Worm (Caenorhabditis elegans) whole organism, early embryonic: ENCODE measurements around the gene F47C12.8.

Experiments used
- B0310.2 ChIP-seq: sonication (generic microtip); optimal IDR thresholded peaks from 2 replicates; lab custom pipeline; 2016; ENCODE audit warnings: mild to moderate bottlenecking, missing genetic modification characterization, missing compliant biosample characterization
- F13C5.2 ChIP-seq: sonication (generic microtip); optimal IDR thresholded peaks from 2 replicates; lab custom pipeline; 2017; ENCODE audit warnings: mild to moderate bottlenecking, missing genetic modification characterization, inconsistent platforms, missing compliant biosample characterization
- aly-1 ChIP-seq: sonication (generic microtip); optimal IDR thresholded peaks from 2 replicates; lab custom pipeline; 2016; ENCODE audit warnings: missing genetic modification characterization, missing compliant biosample characterization
- ama-1 ChIP-seq: fragments of 150-350 bp; optimal IDR thresholded peaks from 2 replicates; lab custom pipeline; 2014
- ceh-13 ChIP-seq: fragments of 200-800 bp; sonication (Bioruptor generic); optimal IDR thresholded peaks from 2 replicates; lab custom pipeline; 2018; ENCODE audit warnings: mild to moderate bottlenecking, missing genetic modification characterization, missing compliant biosample characterization
- ceh-36 ChIP-seq: sonication (generic microtip); optimal IDR thresholded peaks from 2 replicates; lab custom pipeline; 2016; ENCODE audit warnings: missing genetic modification characterization, inconsistent platforms, missing compliant biosample characterization
- ets-7 ChIP-seq: sonication (generic microtip); optimal IDR thresholded peaks from 2 replicates; lab custom pipeline; 2016; ENCODE audit warnings: missing genotype, missing genetic modification characterization, missing compliant biosample characterization
- flt-1 ChIP-seq: fragments of 200-800 bp; sonication (Bioruptor generic); IDR thresholded peaks from 2 replicates; pipeline ENCODE4 v1.3.6; 2022; ENCODE audit warnings: missing genetic modification characterization, missing compliant biosample characterization
- hmbx-1 ChIP-seq: sonication (generic microtip); optimal IDR thresholded peaks from 2 replicates; lab custom pipeline; 2016; ENCODE audit warnings: mild to moderate bottlenecking, missing genetic modification characterization, missing compliant biosample characterization
- hmg-4 ChIP-seq: fragments of 200-800 bp; sonication (Bioruptor generic); optimal IDR thresholded peaks from 2 replicates; lab custom pipeline; 2018; ENCODE audit warnings: mild to moderate bottlenecking, missing genetic modification characterization, missing compliant biosample characterization
- hnd-1 ChIP-seq: sonication (generic microtip); optimal IDR thresholded peaks from 2 replicates; lab custom pipeline; 2016; ENCODE audit warnings: missing genetic modification characterization, missing compliant biosample characterization
- pes-1 ChIP-seq: fragments of 200-800 bp; sonication (Bioruptor generic); IDR thresholded peaks from 2 replicates; pipeline ENCODE4 v1.3.6; 2022; ENCODE audit warnings: missing genetic modification reagents, missing genetic modification characterization, missing compliant biosample characterization
- scrt-1 ChIP-seq: fragments of 200-800 bp; sonication (Bioruptor generic); IDR thresholded peaks from 2 replicates; pipeline ENCODE4 v1.3.6; 2022; ENCODE audit warnings: missing genetic modification characterization, missing compliant biosample characterization
- sea-1 ChIP-seq: fragments of 200-800 bp; sonication (Bioruptor generic); conservative IDR thresholded peaks from 2 replicates; pipeline ENCODE4 v1.3.6; 2022; ENCODE audit warnings: missing genetic modification characterization, missing compliant biosample characterization
- tbx-11 ChIP-seq: fragments of 200-800 bp; sonication (Bioruptor generic); IDR thresholded peaks from 2 replicates; pipeline ENCODE4 v1.3.6; 2022; ENCODE audit warnings: missing genetic modification characterization, missing compliant biosample characterization
- tbx-37 ChIP-seq: fragments of 200-800 bp; sonication (Bioruptor generic); conservative IDR thresholded peaks from 2 replicates; pipeline ENCODE4 v1.3.6; 2022; ENCODE audit warnings: missing genetic modification reagents, missing genetic modification characterization, missing compliant biosample characterization
- tra-4 ChIP-seq: sonication (generic microtip); optimal IDR thresholded peaks from 2 replicates; lab custom pipeline; 2017; ENCODE audit warnings: missing genetic modification characterization, missing compliant biosample characterization

The F47C12.8 gene

DNA sequence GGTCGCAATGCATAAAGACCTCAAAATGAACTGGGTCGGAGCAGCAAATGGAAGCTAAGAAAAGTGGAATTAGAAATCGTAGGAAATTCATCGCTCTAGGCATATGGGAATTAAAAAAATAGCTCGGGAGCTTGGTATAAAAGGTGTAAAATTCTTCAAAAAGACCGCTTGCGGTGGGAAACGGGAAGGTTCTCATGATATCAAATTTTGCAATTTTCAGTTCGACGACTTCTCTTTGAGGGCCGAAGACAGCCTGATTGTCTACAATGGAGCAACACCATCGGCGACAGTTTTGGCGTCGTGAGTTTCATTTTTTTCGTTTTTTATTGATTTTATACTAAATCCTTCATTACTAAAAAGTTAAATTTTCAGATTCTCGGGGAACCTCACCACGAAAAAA lies at the start of gene F47C12.8:
Gene F47C12.8, minus strand, starts transcription at position 101 of the 400 bp plus-strand sequence.
- no peak for TF ChIP-seq sea-1 (GFP tag; lab: Robert Waterston, UW)
- no peak for TF ChIP-seq ama-1 (lab: Kevin White, UChicago)
- TF ChIP-seq tbx-37 (GFP tag; lab: Robert Waterston, UW): no peak
- TF ChIP-seq scrt-1 (GFP tag; lab: Robert Waterston, UW): no peak
- no peak for TF ChIP-seq flt-1
- TF ChIP-seq ets-7: no peak
- TF ChIP-seq tbx-11 (GFP tag; lab: Robert Waterston, UW): no peak
- TF ChIP-seq B0310.2 (tag; lab: Kevin White, UChicago): no peak
- TF ChIP-seq ceh-36 (tag; lab: Kevin White, UChicago): no peak
- TF ChIP-seq pes-1 (GFP tag; lab: Robert Waterston, UW): no peak
- TF ChIP-seq hnd-1 (tag; lab: Kevin White, UChicago): no peak
- no peak for TF ChIP-seq ceh-13 (GFP tag; lab: Kevin White, UChicago)
- no peak for TF ChIP-seq F13C5.2 (tag; lab: Kevin White, UChicago)

DNA sequence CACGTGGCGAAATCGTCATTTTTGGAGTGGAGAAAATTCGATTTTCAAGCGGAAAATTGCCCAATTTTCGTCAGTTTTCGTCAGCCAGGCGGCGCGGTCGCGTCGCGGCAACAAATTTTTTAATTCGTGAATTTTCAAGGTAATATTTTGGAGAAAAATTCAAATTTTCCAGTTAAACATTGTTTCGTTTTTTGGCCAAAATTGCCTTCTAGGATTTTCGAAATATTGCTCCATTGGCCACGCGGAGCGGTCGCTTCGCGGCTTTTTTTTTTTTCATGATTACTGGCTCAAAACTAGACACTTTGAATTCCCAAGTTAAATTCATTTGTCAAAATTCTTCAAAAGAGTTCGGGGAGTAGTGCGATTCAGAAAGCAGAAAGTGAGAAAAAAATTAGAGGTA lies 49.2 kb upstream of the F47C12.8 start:
- TF ChIP-seq ets-7: no peak
- TF ChIP-seq F13C5.2 (tag; lab: Kevin White, UChicago): no peak
- no peak for TF ChIP-seq ceh-13 (GFP tag; lab: Kevin White, UChicago)
- no peak for TF ChIP-seq ama-1 (lab: Kevin White, UChicago)
- TF ChIP-seq sea-1 (GFP tag; lab: Robert Waterston, UW): no peak
- no peak for TF ChIP-seq aly-1 (tag; lab: Kevin White, UChicago)
- TF ChIP-seq B0310.2 (tag; lab: Kevin White, UChicago): no peak
- TF ChIP-seq flt-1: no peak
- no peak for TF ChIP-seq scrt-1 (GFP tag; lab: Robert Waterston, UW)
- no peak for TF ChIP-seq hnd-1 (tag; lab: Kevin White, UChicago)
- TF ChIP-seq hmbx-1: no peak
- TF ChIP-seq tra-4: no peak
- no peak for TF ChIP-seq tbx-11 (GFP tag; lab: Robert Waterston, UW)
- no peak for TF ChIP-seq tbx-37 (GFP tag; lab: Robert Waterston, UW)
- TF ChIP-seq pes-1 (GFP tag; lab: Robert Waterston, UW): no peak
- TF ChIP-seq hmg-4 (GFP tag; lab: Kevin White, UChicago): no peak
- TF ChIP-seq ceh-36 (tag; lab: Kevin White, UChicago): no peak

ce11 chrIV:4042274-4042673 lies 43.9 kb upstream of the F47C12.8 start, which contains the start of gene cdc-73:
Gene cdc-73, plus strand, starts transcription at chrIV:4042575.
- TF ChIP-seq tbx-37 (GFP tag; lab: Robert Waterston, UW) (peak; percentile 65; the same call in 1 of the 2 replicates), hmg-4 (GFP tag; lab: Kevin White, UChicago) (no peak)

DNA sequence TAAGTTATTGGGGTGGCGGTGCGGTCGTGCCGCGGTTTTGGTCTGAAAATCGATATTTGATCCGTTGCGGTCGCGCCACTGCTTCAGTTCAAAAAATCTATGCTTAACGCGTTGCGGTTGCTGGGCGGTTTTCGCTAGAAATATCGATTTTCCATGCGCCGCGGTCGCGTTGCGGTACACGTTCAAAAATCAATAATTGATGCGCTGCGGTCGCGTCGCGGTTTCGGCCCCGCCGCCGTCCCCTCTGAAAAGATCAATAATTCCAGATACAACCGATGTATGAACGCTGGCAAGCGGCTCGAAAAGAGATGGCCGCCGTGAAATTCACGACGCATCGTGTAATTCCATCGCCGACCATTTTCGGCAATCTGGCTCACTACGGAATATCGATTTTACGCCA lies 42.6 kb upstream of the F47C12.8 start:
- TF ChIP-seq tra-4 (no peak), ets-7 (no peak), ama-1 (lab: Kevin White, UChicago) (no peak), hmg-4 (GFP tag; lab: Kevin White, UChicago) (no peak), tbx-37 (GFP tag; lab: Robert Waterston, UW) (no peak), sea-1 (GFP tag; lab: Robert Waterston, UW) (no peak), scrt-1 (GFP tag; lab: Robert Waterston, UW) (peak; percentile 29; the same call in 1 of the 2 replicates), pes-1 (GFP tag; lab: Robert Waterston, UW) (no peak)

DNA sequence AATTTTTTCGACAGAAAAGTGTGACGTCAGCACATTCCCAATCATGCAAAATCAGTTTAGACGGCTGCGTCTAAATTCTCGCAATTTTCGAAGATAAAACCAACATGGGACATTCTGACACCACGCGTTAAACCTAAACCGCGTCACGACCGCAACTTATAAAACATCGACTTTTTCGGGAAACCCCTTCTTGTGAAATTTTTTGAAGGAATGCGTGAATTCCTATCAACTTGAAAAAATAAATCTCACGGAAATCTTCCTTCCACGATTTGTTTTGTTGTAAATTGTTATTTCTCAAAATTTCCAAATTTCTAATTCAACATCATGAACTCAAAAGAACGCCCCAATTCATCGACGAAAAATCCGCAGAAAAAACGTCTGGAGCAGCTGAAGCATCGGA lies 41.6 kb upstream of the F47C12.8 start, which contains the start of gene F35F11.2:
Gene F35F11.2, plus strand, starts transcription at position 301 of the 400 bp plus-strand sequence.
- TF ChIP-seq flt-1: no peak
- no peak for TF ChIP-seq aly-1 (tag; lab: Kevin White, UChicago)
- TF ChIP-seq ceh-13 (GFP tag; lab: Kevin White, UChicago): no peak
- TF ChIP-seq F13C5.2 (tag; lab: Kevin White, UChicago): no peak
- TF ChIP-seq hnd-1 (tag; lab: Kevin White, UChicago): no peak
- no peak for TF ChIP-seq tra-4
- TF ChIP-seq ets-7: no peak
- no peak for TF ChIP-seq pes-1 (GFP tag; lab: Robert Waterston, UW)
- TF ChIP-seq B0310.2 (tag; lab: Kevin White, UChicago): no peak
- no peak for TF ChIP-seq ceh-36 (tag; lab: Kevin White, UChicago)
- no peak for TF ChIP-seq hmg-4 (GFP tag; lab: Kevin White, UChicago)
- TF ChIP-seq scrt-1 (GFP tag; lab: Robert Waterston, UW): no peak
- no peak for TF ChIP-seq hmbx-1
- no peak for TF ChIP-seq tbx-11 (GFP tag; lab: Robert Waterston, UW)
- TF ChIP-seq tbx-37 (GFP tag; lab: Robert Waterston, UW): no peak
- TF ChIP-seq ama-1 (lab: Kevin White, UChicago): no peak

DNA sequence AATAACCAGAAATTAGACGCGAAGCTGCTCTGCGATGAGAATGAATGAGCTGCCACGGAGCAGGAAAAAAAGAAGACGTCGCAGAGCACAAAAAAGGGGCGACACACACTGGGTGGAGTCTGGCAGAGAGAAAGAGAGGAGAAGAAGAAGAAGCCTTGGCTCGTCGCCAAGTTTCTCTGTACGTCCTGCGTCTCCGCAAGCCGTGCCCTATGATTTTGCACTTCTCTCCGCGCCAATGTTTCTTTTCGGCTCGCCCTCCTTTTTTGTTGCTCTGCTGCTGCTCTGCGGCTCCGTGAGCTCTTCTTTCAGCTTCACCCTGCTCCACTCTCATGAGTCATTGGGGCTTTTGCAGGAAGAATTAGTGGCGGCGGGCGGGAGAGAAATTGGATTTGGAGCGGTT lies 36.5 kb upstream of the F47C12.8 start, which contains the start of gene hlh-30:
Gene hlh-30, minus strand, starts transcription at position 69 of the 400 bp plus-strand sequence.
- no peak for TF ChIP-seq tra-4
- no peak for TF ChIP-seq hmg-4 (GFP tag; lab: Kevin White, UChicago)
- TF ChIP-seq sea-1 (GFP tag; lab: Robert Waterston, UW): no peak
- TF ChIP-seq tbx-37 (GFP tag; lab: Robert Waterston, UW): no peak
- no peak for TF ChIP-seq flt-1
- no peak for TF ChIP-seq ceh-36 (tag; lab: Kevin White, UChicago)
- no peak for TF ChIP-seq ceh-13 (GFP tag; lab: Kevin White, UChicago)

- no peak for TF ChIP-seq hnd-1 (tag; lab: Kevin White, UChicago)
- TF ChIP-seq hmbx-1: no peak
- no peak for TF ChIP-seq ceh-13 (GFP tag; lab: Kevin White, UChicago)
- TF ChIP-seq scrt-1 (GFP tag; lab: Robert Waterston, UW): no peak
- TF ChIP-seq sea-1 (GFP tag; lab: Robert Waterston, UW): no peak
- no peak for TF ChIP-seq tbx-37 (GFP tag; lab: Robert Waterston, UW)
- no peak for TF ChIP-seq tra-4
- no peak for TF ChIP-seq pes-1 (GFP tag; lab: Robert Waterston, UW)
- TF ChIP-seq flt-1: no peak
- no peak for TF ChIP-seq F13C5.2 (tag; lab: Kevin White, UChicago)
- TF ChIP-seq B0310.2 (tag; lab: Kevin White, UChicago): no peak
- TF ChIP-seq hmg-4 (GFP tag; lab: Kevin White, UChicago): no peak
Measured at ce11 chrIV:4033490-4033889, 35.1 kb upstream of the F47C12.8 start.
